Fruit fly (Drosophila melanogaster): Measurements from ENCODE around the gene RhoGDI.

The RhoGDI gene

dm6 chr3L:19941162-19941561 is 12.6 kb downstream of the RhoGDI start:
- TF ChIP-seq Sin3A (optimal IDR thresholded peaks at IDR 0.05) (no peak), Myc (optimal IDR thresholded peaks at IDR 0.05) (no peak), psq (optimal IDR thresholded peaks at IDR 0.05) (no peak), ttk (optimal IDR thresholded peaks at IDR 0.05) (no peak), h (optimal IDR thresholded peaks at IDR 0.05) (no peak), insv (optimal IDR thresholded peaks at IDR 0.05) (no peak)

- TF ChIP-seq Sin3A (optimal IDR thresholded peaks at IDR 0.05) (no peak), insv (optimal IDR thresholded peaks at IDR 0.05) (no peak), h (optimal IDR thresholded peaks at IDR 0.05) (no peak), psq (optimal IDR thresholded peaks at IDR 0.05) (no peak), Myc (optimal IDR thresholded peaks at IDR 0.05) (no peak), ttk (optimal IDR thresholded peaks at IDR 0.05) (no peak)
Observed at dm6 chr3L:19945469-19945868, 16.9 kb downstream of the RhoGDI start.

dm6 chr3L:19951035-19951434 is 22.5 kb downstream of the RhoGDI start, which contains the start of gene CG32219:
Gene CG32219 (minus strand): TSS chr3L:19951135.
- no peak for TF ChIP-seq ttk (optimal IDR thresholded peaks at IDR 0.05)
- TF ChIP-seq Myc (optimal IDR thresholded peaks at IDR 0.05), result no peak
- no peak for TF ChIP-seq Sin3A (optimal IDR thresholded peaks at IDR 0.05)
- no peak for TF ChIP-seq h (optimal IDR thresholded peaks at IDR 0.05)
- TF ChIP-seq psq (optimal IDR thresholded peaks at IDR 0.05), result no peak
- TF ChIP-seq insv (optimal IDR thresholded peaks at IDR 0.05), result no peak

- TF ChIP-seq Myc (optimal IDR thresholded peaks at IDR 0.05) (no peak), psq (optimal IDR thresholded peaks at IDR 0.05) (no peak), insv (optimal IDR thresholded peaks at IDR 0.05) (no peak)
Observed at dm6 chr3L:19951868-19952267, 23.3 kb downstream of the RhoGDI start, which contains the start of gene CG34258. Gene CG34258 (minus strand): TSS chr3L:19951968.

- no peak for TF ChIP-seq Sin3A (optimal IDR thresholded peaks at IDR 0.05)
- TF ChIP-seq ttk (optimal IDR thresholded peaks at IDR 0.05), result no peak
- TF ChIP-seq h (optimal IDR thresholded peaks at IDR 0.05), result no peak
- TF ChIP-seq insv (optimal IDR thresholded peaks at IDR 0.05), result no peak
- TF ChIP-seq Myc (optimal IDR thresholded peaks at IDR 0.05), result no peak
- no peak for TF ChIP-seq psq (optimal IDR thresholded peaks at IDR 0.05)
Observed at dm6 chr3L:19952690-19953089, 24.1 kb downstream of the RhoGDI start, which contains the start of gene CG33710. Gene CG33710 (minus strand): TSS chr3L:19952790.

- TF ChIP-seq insv (optimal IDR thresholded peaks at IDR 0.05), result no peak
- TF ChIP-seq Myc (optimal IDR thresholded peaks at IDR 0.05), result no peak
- TF ChIP-seq h (optimal IDR thresholded peaks at IDR 0.05), result no peak
- TF ChIP-seq Sin3A (optimal IDR thresholded peaks at IDR 0.05), result no peak
- no peak for TF ChIP-seq psq (optimal IDR thresholded peaks at IDR 0.05)
Observed at dm6 chr3L:19953612-19954011, 25.1 kb downstream of the RhoGDI start, which contains the start of gene CG42655. Gene CG42655 (minus strand): TSS chr3L:19953712.

- TF ChIP-seq ttk (optimal IDR thresholded peaks at IDR 0.05), result no peak
- TF ChIP-seq Myc (optimal IDR thresholded peaks at IDR 0.05), result no peak
- TF ChIP-seq Sin3A (optimal IDR thresholded peaks at IDR 0.05), result no peak
- no peak for TF ChIP-seq insv (optimal IDR thresholded peaks at IDR 0.05)
- no peak for TF ChIP-seq h (optimal IDR thresholded peaks at IDR 0.05)
- no peak for TF ChIP-seq psq (optimal IDR thresholded peaks at IDR 0.05)
Observed at dm6 chr3L:19954426-19954825, 25.9 kb downstream of the RhoGDI start, which contains the start of gene CG42654. Gene CG42654 (minus strand): TSS chr3L:19954526.

dm6 chr3L:19955699-19956098 is 27.2 kb downstream of the RhoGDI start, which contains the start of gene CG42263:
Gene CG42263 (minus strand): TSS chr3L:19955799.
- TF ChIP-seq psq (optimal IDR thresholded peaks at IDR 0.05) (no peak), ttk (optimal IDR thresholded peaks at IDR 0.05) (no peak), insv (optimal IDR thresholded peaks at IDR 0.05) (no peak), h (optimal IDR thresholded peaks at IDR 0.05) (no peak), Sin3A (optimal IDR thresholded peaks at IDR 0.05) (no peak), Myc (optimal IDR thresholded peaks at IDR 0.05) (no peak)

- TF ChIP-seq Sin3A (optimal IDR thresholded peaks at IDR 0.05), result no peak
- TF ChIP-seq Myc (optimal IDR thresholded peaks at IDR 0.05), result no peak
- TF ChIP-seq ttk (optimal IDR thresholded peaks at IDR 0.05), result no peak
- no peak for TF ChIP-seq insv (optimal IDR thresholded peaks at IDR 0.05)
- TF ChIP-seq psq (optimal IDR thresholded peaks at IDR 0.05), result no peak
Observed at dm6 chr3L:19961805-19962204, 33.3 kb downstream of the RhoGDI start.

- TF ChIP-seq Sin3A (optimal IDR thresholded peaks at IDR 0.05) (no peak), ttk (optimal IDR thresholded peaks at IDR 0.05) (no peak), insv (optimal IDR thresholded peaks at IDR 0.05) (no peak), psq (optimal IDR thresholded peaks at IDR 0.05) (no peak), h (optimal IDR thresholded peaks at IDR 0.05) (no peak), Myc (optimal IDR thresholded peaks at IDR 0.05) (no peak)
Observed at dm6 chr3L:19968725-19969598, 40.4 kb downstream of the RhoGDI start.

- TF ChIP-seq Sin3A (optimal IDR thresholded peaks at IDR 0.05) (no peak), Myc (optimal IDR thresholded peaks at IDR 0.05) (no peak), insv (optimal IDR thresholded peaks at IDR 0.05) (no peak), h (optimal IDR thresholded peaks at IDR 0.05) (no peak), psq (optimal IDR thresholded peaks at IDR 0.05) (no peak), ttk (optimal IDR thresholded peaks at IDR 0.05) (no peak)
Observed at dm6 chr3L:19978088-19978487, 49.5 kb downstream of the RhoGDI start.

- no peak for TF ChIP-seq ttk (optimal IDR thresholded peaks at IDR 0.05)
- no peak for TF ChIP-seq h (optimal IDR thresholded peaks at IDR 0.05)
- TF ChIP-seq insv (optimal IDR thresholded peaks at IDR 0.05), result no peak
- TF ChIP-seq psq (optimal IDR thresholded peaks at IDR 0.05), result no peak
- no peak for TF ChIP-seq Myc (optimal IDR thresholded peaks at IDR 0.05)
- no peak for TF ChIP-seq Sin3A (optimal IDR thresholded peaks at IDR 0.05)
Observed at dm6 chr3L:19979592-19979991, 51.0 kb downstream of the RhoGDI start, which contains the start of gene CG14182. Gene CG14182 (minus strand): TSS chr3L:19979812.

All from Kc167 (cell line).